ENCODE assay signal across 6 fruit fly cellular contexts in genomic region chr3R:29725577-29726240, dm6.
TF ChIP-seq lines count a peak whose summit lies in the region.

TSS of gene Kul (plus strand) at chr3R:29725830.

- TF ChIP-seq CTCF in S2 (optimal IDR thresholded peaks at IDR 0.05; lab: Kevin White, UChicago) = peak; percentile 52
- peak; percentile 27 for TF ChIP-seq CTCF in whole organism, embryonic (GFP tag; optimal IDR thresholded peaks at IDR 0.05; lab: Kevin White, UChicago)

TF ChIP-seq in whole organism, adult, 20 proteins besides CTCF, POLR2A, EP300 and RAD21 (continues in another document):
- no peak for TF ChIP-seq cnc (optimal IDR thresholded peaks at IDR 0.05; lab: Kevin White, UChicago)
- no peak for TF ChIP-seq CG33017 (tag; optimal IDR thresholded peaks at IDR 0.05; lab: Kevin White, UChicago)
- TF ChIP-seq CG12768 (GFP tag; optimal IDR thresholded peaks at IDR 0.05; lab: Kevin White, UChicago) = peak; percentile 77
- no peak for TF ChIP-seq CG5204 (GFP tag; optimal IDR thresholded peaks at IDR 0.05; lab: Kevin White, UChicago)
- peak; percentile 22 for TF ChIP-seq CG1620 (GFP tag; optimal IDR thresholded peaks at IDR 0.05; lab: Kevin White, UChicago)
- TF ChIP-seq ovo (GFP tag; optimal IDR thresholded peaks at IDR 0.05; lab: Kevin White, UChicago) = peak; percentile 37
- TF ChIP-seq Hr96 (GFP tag; optimal IDR thresholded peaks at IDR 0.05; lab: Kevin White, UChicago) = peak; percentile 75
- TF ChIP-seq Crg-1 (GFP tag; optimal IDR thresholded peaks at IDR 0.05; lab: Kevin White, UChicago) = no peak
- peak; percentile 38 for TF ChIP-seq CG11617 (GFP tag; optimal IDR thresholded peaks at IDR 0.05; lab: Kevin White, UChicago)
- no peak for TF ChIP-seq cic (GFP tag; optimal IDR thresholded peaks at IDR 0.05; lab: Kevin White, UChicago)
- no peak for TF ChIP-seq CG7045 (GFP tag; optimal IDR thresholded peaks at IDR 0.05; lab: Kevin White, UChicago)
- TF ChIP-seq bab1 (GFP tag; optimal IDR thresholded peaks at IDR 0.05; lab: Kevin White, UChicago) = peak; percentile 42
- TF ChIP-seq Clk (GFP tag; optimal IDR thresholded peaks at IDR 0.05; lab: Kevin White, UChicago) = no peak
- TF ChIP-seq tj (GFP tag; optimal IDR thresholded peaks at IDR 0.05; lab: Kevin White, UChicago) = peak; percentile 28
- peak; percentile 66 for TF ChIP-seq toe (GFP tag; optimal IDR thresholded peaks at IDR 0.05; lab: Kevin White, UChicago)
- TF ChIP-seq pad (GFP tag; optimal IDR thresholded peaks at IDR 0.05; lab: Kevin White, UChicago) = no peak
- peak; percentile 22 for TF ChIP-seq Mnt (GFP tag; optimal IDR thresholded peaks at IDR 0.05; lab: Kevin White, UChicago)
- no peak for TF ChIP-seq CG14711 (tag; optimal IDR thresholded peaks at IDR 0.05; lab: Kevin White, UChicago)

TF ChIP-seq in whole organism, embryonic, 481 proteins besides CTCF, POLR2A, EP300 and RAD21 (continues in another document):
- peak; percentile 2 for TF ChIP-seq CG15696 (tag; optimal IDR thresholded peaks at IDR 0.05; lab: Kevin White, UChicago)
- no peak for TF ChIP-seq fd96Cb (tag; optimal IDR thresholded peaks at IDR 0.05; lab: Kevin White, UChicago)
- peak; percentile 49; the same call in 1 of the 2 replicates for TF ChIP-seq ato (GFP tag; IDR thresholded peaks at IDR 0.05; lab: Robert Waterston, UW; ENCODE audit: partially characterized antibody)
- TF ChIP-seq sob (GFP tag; IDR thresholded peaks at IDR 0.05; lab: Robert Waterston, UW) = peak; percentile 44
- peak; percentile 32; the same call in 1 of the 2 replicates for TF ChIP-seq HLH3B (GFP tag; IDR thresholded peaks at IDR 0.05; lab: Robert Waterston, UW)
- TF ChIP-seq CG30403 (GFP tag; optimal IDR thresholded peaks at IDR 0.05; lab: Kevin White, UChicago) = peak; percentile 36
- TF ChIP-seq CrebB (tag; optimal IDR thresholded peaks at IDR 0.05; lab: Kevin White, UChicago) = no peak
- TF ChIP-seq trem (tag; optimal IDR thresholded peaks at IDR 0.05; lab: Kevin White, UChicago) = peak; percentile 27
- peak; percentile 45 for TF ChIP-seq CG15514 (GFP tag; optimal IDR thresholded peaks at IDR 0.05; lab: Kevin White, UChicago)
- no peak for TF ChIP-seq esg (GFP tag; conservative IDR thresholded peaks at IDR 0.05; lab: Robert Waterston, UW)
- TF ChIP-seq Hsf (GFP tag; optimal IDR thresholded peaks at IDR 0.05; lab: Kevin White, UChicago) = no peak
- peak; percentile 2 for TF ChIP-seq CG7928 (GFP tag; optimal IDR thresholded peaks at IDR 0.05; lab: Kevin White, UChicago)
- no peak for TF ChIP-seq PHDP (tag; optimal IDR thresholded peaks at IDR 0.05; lab: Kevin White, UChicago)
- peak; percentile 43 for TF ChIP-seq CG3847 (GFP tag; IDR thresholded peaks at IDR 0.05; lab: Robert Waterston, UW)
- peak; percentile 26; the same call in 1 of the 2 replicates for TF ChIP-seq Bgb (GFP tag; IDR thresholded peaks at IDR 0.05; lab: Robert Waterston, UW; ENCODE audit: partially characterized antibody)
- TF ChIP-seq CG2116 (GFP tag; optimal IDR thresholded peaks at IDR 0.05; lab: Kevin White, UChicago) = peak; percentile 49
- no peak for TF ChIP-seq C15 (GFP tag; IDR thresholded peaks at IDR 0.05; lab: Robert Waterston, UW)
- no peak for TF ChIP-seq CG10462 (GFP tag; optimal IDR thresholded peaks at IDR 0.05; lab: Kevin White, UChicago)

TF ChIP-seq in whole organism, prepupa, 60 proteins besides CTCF, POLR2A, EP300 and RAD21 (continues in another document):
- TF ChIP-seq net (GFP tag; optimal IDR thresholded peaks at IDR 0.05; lab: Kevin White, UChicago) (peak; percentile 55), CG7368 (GFP tag; optimal IDR thresholded peaks at IDR 0.05; lab: Kevin White, UChicago) (no peak), dac (GFP tag; optimal IDR thresholded peaks at IDR 0.05; lab: Kevin White, UChicago) (peak; percentile 41), CG11294 (GFP tag; IDR thresholded peaks at IDR 0.05; lab: Robert Waterston, UW) (no peak), spab (GFP tag; optimal IDR thresholded peaks at IDR 0.05; lab: Kevin White, UChicago) (peak; percentile 33), CG32006 (GFP tag; optimal IDR thresholded peaks at IDR 0.05; lab: Kevin White, UChicago) (peak; percentile 51), fd59A (GFP tag; optimal IDR thresholded peaks at IDR 0.05; lab: Kevin White, UChicago) (no peak), CG3032 (tag; optimal IDR thresholded peaks at IDR 0.05; lab: Kevin White, UChicago) (peak; percentile 55), Hr38 (GFP tag; optimal IDR thresholded peaks at IDR 0.05; lab: Kevin White, UChicago) (no peak), CG9139 (GFP tag; optimal IDR thresholded peaks at IDR 0.05; lab: Kevin White, UChicago) (peak; percentile 78), OdsH (GFP tag; optimal IDR thresholded peaks at IDR 0.05; lab: Kevin White, UChicago) (no peak), Eip78C (GFP tag; lab: Kevin White, UChicago) (no peak), Sox15 (GFP tag; optimal IDR thresholded peaks at IDR 0.05; lab: Kevin White, UChicago) (no peak), achi (GFP tag; optimal IDR thresholded peaks at IDR 0.05; lab: Kevin White, UChicago) (peak; percentile 34), fd85E (GFP tag; optimal IDR thresholded peaks at IDR 0.05; lab: Kevin White, UChicago) (no peak), acj6 (GFP tag; optimal IDR thresholded peaks at IDR 0.05; lab: Kevin White, UChicago) (no peak), CG6854 (GFP tag; optimal IDR thresholded peaks at IDR 0.05; lab: Kevin White, UChicago) (peak; percentile 34), Sox14 (GFP tag; optimal IDR thresholded peaks at IDR 0.05; lab: Kevin White, UChicago) (peak; percentile 27), svp (GFP tag; lab: Kevin White, UChicago) (no peak), Ets96B (tag; optimal IDR thresholded peaks at IDR 0.05; lab: Kevin White, UChicago) (no peak)

TF ChIP-seq in whole organism, pupa, 21 proteins besides CTCF, POLR2A, EP300 and RAD21 (continues in another document):
- TF ChIP-seq CG9948 (tag; optimal IDR thresholded peaks at IDR 0.05; lab: Kevin White, UChicago) (no peak), CG14655 (GFP tag; optimal IDR thresholded peaks at IDR 0.05; lab: Kevin White, UChicago) (no peak), fd96Ca (GFP tag; IDR thresholded peaks at IDR 0.05; lab: Robert Waterston, UW) (peak; percentile 49; the same call in 1 of the 3 replicates), Snoo (tag; optimal IDR thresholded peaks at IDR 0.05; lab: Kevin White, UChicago) (peak; percentile 61), CG10348 (GFP tag; IDR thresholded peaks at IDR 0.05; lab: Robert Waterston, UW) (no peak), CG4496 (GFP tag; IDR thresholded peaks at IDR 0.05; lab: Robert Waterston, UW) (peak; percentile 56; the same call in 2 of the 3 replicates), gl (tag; optimal IDR thresholded peaks at IDR 0.05; lab: Kevin White, UChicago) (peak; percentile 67), CG12605 (GFP tag; IDR thresholded peaks at IDR 0.05; lab: Robert Waterston, UW) (peak; percentile 18; the same call in 1 of the 2 replicates), CG8301 (tag; optimal IDR thresholded peaks at IDR 0.05; lab: Kevin White, UChicago) (peak; percentile 50), Ets98B (GFP tag; IDR thresholded peaks at IDR 0.05; lab: Robert Waterston, UW) (peak; percentile 34), CG17806 (tag; optimal IDR thresholded peaks at IDR 0.05; lab: Kevin White, UChicago) (peak; percentile 18), EcR (GFP tag; optimal IDR thresholded peaks at IDR 0.05; lab: Kevin White, UChicago) (no peak), CG15710 (tag; optimal IDR thresholded peaks at IDR 0.05; lab: Kevin White, UChicago) (peak; percentile 23), rn (GFP tag; IDR thresholded peaks at IDR 0.05; lab: Robert Waterston, UW) (peak; percentile 19; the same call in 1 of the 2 replicates), D1 (tag; optimal IDR thresholded peaks at IDR 0.05; lab: Kevin White, UChicago) (no peak), Pif1A (GFP tag; optimal IDR thresholded peaks at IDR 0.05; lab: Kevin White, UChicago) (no peak), CG34367 (tag; optimal IDR thresholded peaks at IDR 0.05; lab: Kevin White, UChicago) (peak; percentile 28), Pif1B (GFP tag; optimal IDR thresholded peaks at IDR 0.05; lab: Kevin White, UChicago) (no peak), CG13204 (GFP tag; optimal IDR thresholded peaks at IDR 0.05; lab: Kevin White, UChicago) (no peak), CG32121 (GFP tag; IDR thresholded peaks at IDR 0.05; lab: Robert Waterston, UW) (peak; percentile 57; the same call in 1 of the 2 replicates)

TF ChIP-seq in whole organism, wandering third instar larva, 38 proteins besides CTCF, POLR2A, EP300 and RAD21:
- TF ChIP-seq foxo (GFP tag; optimal IDR thresholded peaks at IDR 0.05; lab: Kevin White, UChicago) = peak in 1 of 2 experiments; percentile 19
- no peak for TF ChIP-seq fru (GFP tag; optimal IDR thresholded peaks at IDR 0.05; lab: Kevin White, UChicago)
- no peak for TF ChIP-seq Rel (GFP tag; optimal IDR thresholded peaks at IDR 0.05; lab: Kevin White, UChicago)
- no peak for TF ChIP-seq Rel (tag; optimal IDR thresholded peaks at IDR 0.05; lab: Kevin White, UChicago)
- no peak for TF ChIP-seq N (GFP tag; optimal IDR thresholded peaks at IDR 0.05; lab: Kevin White, UChicago)
- peak; percentile 2 for TF ChIP-seq OdsH (GFP tag; optimal IDR thresholded peaks at IDR 0.05; lab: Kevin White, UChicago)
- no peak for TF ChIP-seq tai (GFP tag; optimal IDR thresholded peaks at IDR 0.05; lab: Kevin White, UChicago)
- no peak for TF ChIP-seq CG32264 (GFP tag; optimal IDR thresholded peaks at IDR 0.05; lab: Kevin White, UChicago)
- TF ChIP-seq brk (GFP tag; optimal IDR thresholded peaks at IDR 0.05; lab: Kevin White, UChicago) = no peak
- TF ChIP-seq CG9705 (GFP tag; optimal IDR thresholded peaks at IDR 0.05; lab: Kevin White, UChicago) = no peak
- TF ChIP-seq sage (GFP tag; optimal IDR thresholded peaks at IDR 0.05; lab: Kevin White, UChicago) = no peak
- TF ChIP-seq rgr (GFP tag; optimal IDR thresholded peaks at IDR 0.05; lab: Kevin White, UChicago) = peak; percentile 11
- no peak for TF ChIP-seq br (GFP tag; optimal IDR thresholded peaks at IDR 0.05; lab: Kevin White, UChicago)
- TF ChIP-seq GATAd (GFP tag; optimal IDR thresholded peaks at IDR 0.05; lab: Kevin White, UChicago) = peak; percentile 2
- TF ChIP-seq Hnf4 (GFP tag; optimal IDR thresholded peaks at IDR 0.05; lab: Kevin White, UChicago) = peak; percentile 82
- peak; percentile 31 for TF ChIP-seq HLH106 (tag; optimal IDR thresholded peaks at IDR 0.05; lab: Kevin White, UChicago)
- TF ChIP-seq Mio (GFP tag; optimal IDR thresholded peaks at IDR 0.05; lab: Kevin White, UChicago) = no peak
- TF ChIP-seq dmrt93B (GFP tag; optimal IDR thresholded peaks at IDR 0.05; lab: Kevin White, UChicago) = no peak
- no peak for TF ChIP-seq h (GFP tag; optimal IDR thresholded peaks at IDR 0.05; lab: Kevin White, UChicago)
- TF ChIP-seq Hr78 (GFP tag; optimal IDR thresholded peaks at IDR 0.05; lab: Kevin White, UChicago) = no peak
